Fruit fly (Drosophila melanogaster) whole organism, embryonic: Measurements from ENCODE around the gene Pop2.

Experiments
- ATbp ChIP-seq: fragments of 200-800 bp; sonication (Bioruptor generic); optimal IDR thresholded peaks from 2 replicates; lab custom pipeline; 2017; ENCODE audit warnings: missing biosample characterization, mild to moderate bottlenecking, missing genetic modification characterization, missing genetic modification reagents
- Ada2b ChIP-seq: fragments of 200-800 bp; sonication (Bioruptor generic); IDR thresholded peaks from 2 replicates; pipeline ENCODE4 v1.3.6; 2022; ENCODE audit warnings: missing biosample characterization, missing genetic modification characterization
- Aef1 ChIP-seq: fragments of 200-800 bp; sonication (Bioruptor generic); IDR thresholded peaks from 3 replicates; pipeline ENCODE4 v1.3.6; 2022; ENCODE audit warnings: missing biosample characterization, missing genetic modification characterization
- BtbVII ChIP-seq: fragments of 200-800 bp; sonication (Bioruptor generic); optimal IDR thresholded peaks from 3 replicates; lab custom pipeline; 2017; ENCODE audit warnings: missing biosample characterization, mild to moderate bottlenecking, missing genetic modification characterization
- CG1024 ChIP-seq: fragments of 200-800 bp; sonication (Bioruptor generic); IDR thresholded peaks from 2 replicates; pipeline ENCODE4 v1.3.6; 2022; ENCODE audit warnings: missing biosample characterization, missing genetic modification characterization
- CG10267 ChIP-seq: fragments of 200-800 bp; sonication (Bioruptor generic); optimal IDR thresholded peaks from 2 replicates; lab custom pipeline; 2018; ENCODE audit warnings: missing biosample characterization, mild to moderate bottlenecking, missing genetic modification characterization, moderate library complexity
- CG10431 ChIP-seq: fragments of 200-800 bp; sonication (Bioruptor generic); optimal IDR thresholded peaks from 3 replicates; lab custom pipeline; 2018; ENCODE audit warnings: missing biosample characterization, mild to moderate bottlenecking, missing genetic modification characterization
- CG10959 ChIP-seq: fragments of 200-800 bp; sonication (Bioruptor generic); IDR thresholded peaks from 2 replicates; pipeline ENCODE4 v1.3.6; 2022; ENCODE audit warnings: missing biosample characterization, missing genetic modification characterization
- CG11560 ChIP-seq: fragments of 200-800 bp; sonication (Bioruptor generic); IDR thresholded peaks from 3 replicates; pipeline ENCODE4 v1.3.6; 2022; ENCODE audit warnings: missing biosample characterization, missing genetic modification characterization
- CG11696 ChIP-seq: fragments of 200-800 bp; sonication (Bioruptor generic); IDR thresholded peaks from 2 replicates; pipeline ENCODE4 v1.3.6; 2022; ENCODE audit warnings: missing biosample characterization, missing genetic modification characterization
- CG13287 ChIP-seq: fragments of 200-800 bp; sonication (Bioruptor generic); IDR thresholded peaks from 2 replicates; pipeline ENCODE4 v1.3.6; 2022; ENCODE audit warnings: missing biosample characterization, missing genetic modification characterization; ENCODE audit not compliant: partially characterized antibody
- CG13624 ChIP-seq: fragments of 200-800 bp; sonication (Bioruptor generic); optimal IDR thresholded peaks from 2 replicates; lab custom pipeline; 2016; ENCODE audit warnings: missing biosample characterization, missing genetic modification characterization
- CG17829 ChIP-seq: fragments of 200-800 bp; optimal IDR thresholded peaks from 2 replicates; lab custom pipeline; 2019; ENCODE audit warnings: missing biosample characterization, mild to moderate bottlenecking, missing genetic modification characterization, moderate library complexity
- CG2129 ChIP-seq: fragments of 200-800 bp; sonication (Bioruptor generic); IDR thresholded peaks from 2 replicates; pipeline ENCODE4 v1.3.6; 2022; ENCODE audit warnings: missing biosample characterization, missing genetic modification characterization; ENCODE audit not compliant: partially characterized antibody
- CG2712 ChIP-seq: fragments of 200-800 bp; optimal IDR thresholded peaks from 3 replicates; lab custom pipeline; 2019; ENCODE audit warnings: missing biosample characterization, mild to moderate bottlenecking, missing genetic modification characterization, moderate library complexity
- CG30020 ChIP-seq: fragments of 200-800 bp; optimal IDR thresholded peaks from 2 replicates; lab custom pipeline; 2019; ENCODE audit warnings: missing biosample characterization, mild to moderate bottlenecking, missing genetic modification characterization, moderate library complexity
- CG3163 ChIP-seq: fragments of 200-800 bp; sonication (Bioruptor generic); optimal IDR thresholded peaks from 3 replicates; lab custom pipeline; 2016; ENCODE audit warnings: missing biosample characterization, missing genetic modification characterization
- CG5245 ChIP-seq: fragments of 200-800 bp; sonication (Bioruptor generic); optimal IDR thresholded peaks from 3 replicates; lab custom pipeline; 2016; ENCODE audit warnings: missing biosample characterization, missing genetic modification characterization
- CG6175 ChIP-seq: fragments of 200-800 bp; sonication (Bioruptor generic); IDR thresholded peaks from 3 replicates; pipeline ENCODE4 v1.3.6; 2022; ENCODE audit warnings: missing biosample characterization, missing genetic modification characterization
- CG7928 ChIP-seq: fragments of 200-800 bp; sonication (Bioruptor generic); optimal IDR thresholded peaks from 2 replicates; lab custom pipeline; 2017; ENCODE audit warnings: missing biosample characterization, mild to moderate bottlenecking, missing genetic modification characterization
- Gug ChIP-seq: fragments of 200-800 bp; sonication (Bioruptor generic); IDR thresholded peaks from 4 replicates; pipeline ENCODE4 v1.3.6; 2022; ENCODE audit warnings: missing biosample characterization, missing genetic modification characterization
- HHEX ChIP-seq: fragments of 200-800 bp; sonication (Bioruptor generic); optimal IDR thresholded peaks from 3 replicates; lab custom pipeline; 2017; ENCODE audit warnings: missing biosample characterization, mild to moderate bottlenecking, missing genetic modification characterization, missing genetic modification reagents
- HmgD ChIP-seq: fragments of 200-800 bp; sonication (Bioruptor generic); optimal IDR thresholded peaks from 3 replicates; lab custom pipeline; 2016; ENCODE audit warnings: missing biosample characterization, missing genetic modification characterization
- HmgZ ChIP-seq: fragments of 200-800 bp; sonication (Bioruptor generic); optimal IDR thresholded peaks from 2 replicates; lab custom pipeline; 2018; ENCODE audit warnings: missing biosample characterization, mild to moderate bottlenecking, missing genetic modification characterization
- Hr3 ChIP-seq: fragments of 200-800 bp; sonication (Bioruptor generic); optimal IDR thresholded peaks from 3 replicates; lab custom pipeline; 2016; ENCODE audit warnings: missing biosample characterization, missing genetic modification characterization
- Max ChIP-seq: fragments of 200-800 bp; sonication (Bioruptor generic); optimal IDR thresholded peaks from 2 replicates; lab custom pipeline; 2016; ENCODE audit warnings: missing biosample characterization, mild to moderate bottlenecking, missing genetic modification characterization
- Myb ChIP-seq: fragments of 200-800 bp; sonication (Bioruptor generic); optimal IDR thresholded peaks from 2 replicates; lab custom pipeline; 2016; ENCODE audit warnings: missing biosample characterization, missing genetic modification characterization
- Opbp ChIP-seq: fragments of 200-800 bp; sonication (Bioruptor generic); IDR thresholded peaks from 3 replicates; pipeline ENCODE4 v1.3.6; 2022; ENCODE audit warnings: missing biosample characterization, missing genetic modification characterization; ENCODE audit not compliant: partially characterized antibody
- Sox100B ChIP-seq: fragments of 200-800 bp; sonication (Bioruptor generic); optimal IDR thresholded peaks from 3 replicates; lab custom pipeline; 2018; ENCODE audit warnings: missing biosample characterization, mild to moderate bottlenecking, missing genetic modification characterization
- Ssrp ChIP-seq: fragments of 200-800 bp; sonication (Bioruptor generic); optimal IDR thresholded peaks from 2 replicates; lab custom pipeline; 2018; ENCODE audit warnings: missing biosample characterization, mild to moderate bottlenecking, missing genetic modification characterization, moderate library complexity
- bbx ChIP-seq: fragments of 200-800 bp; sonication (Bioruptor generic); IDR thresholded peaks from 2 replicates; pipeline ENCODE4 v1.3.6; 2022; ENCODE audit warnings: missing biosample characterization, missing genetic modification characterization; ENCODE audit not compliant: partially characterized antibody
- bigmax ChIP-seq: fragments of 200-800 bp; sonication (Bioruptor generic); optimal IDR thresholded peaks from 2 replicates; lab custom pipeline; 2018; ENCODE audit warnings: missing biosample characterization, mild to moderate bottlenecking, missing genetic modification characterization
- fu2 ChIP-seq: fragments of 200-800 bp; sonication (Bioruptor generic); optimal IDR thresholded peaks from 2 replicates; lab custom pipeline; 2016; ENCODE audit warnings: missing biosample characterization, missing genetic modification characterization
- gce ChIP-seq: fragments of 200-800 bp; sonication (Bioruptor generic); IDR thresholded peaks from 3 replicates; pipeline ENCODE4 v1.3.6; 2022; ENCODE audit warnings: missing biosample characterization, missing genetic modification characterization
- gem ChIP-seq: fragments of 200-800 bp; sonication (Bioruptor generic); optimal IDR thresholded peaks from 2 replicates; lab custom pipeline; 2019; ENCODE audit warnings: missing biosample characterization, mild to moderate bottlenecking, missing genetic modification characterization, moderate library complexity
- gfzf ChIP-seq: fragments of 200-800 bp; sonication (Bioruptor generic); optimal IDR thresholded peaks from 2 replicates; lab custom pipeline; 2016; ENCODE audit warnings: missing biosample characterization, mild to moderate bottlenecking, missing genetic modification characterization, moderate library complexity
- nmo ChIP-seq: fragments of 200-800 bp; sonication (Bioruptor generic); optimal IDR thresholded peaks from 2 replicates; lab custom pipeline; 2018; ENCODE audit warnings: missing biosample characterization, mild to moderate bottlenecking, missing genetic modification characterization, moderate library complexity
- otp ChIP-seq: fragments of 200-800 bp; sonication (Bioruptor generic); IDR thresholded peaks from 3 replicates; pipeline ENCODE4, ENCODE4 v1.3.6; 2022; ENCODE audit warnings: missing biosample characterization, missing genetic modification characterization
- phol ChIP-seq: fragments of 200-800 bp; sonication (Bioruptor generic); optimal IDR thresholded peaks from 3 replicates; lab custom pipeline; 2018; ENCODE audit warnings: missing biosample characterization, mild to moderate bottlenecking, missing genetic modification characterization, moderate library complexity
- pita ChIP-seq: fragments of 200-800 bp; sonication (Bioruptor generic); optimal IDR thresholded peaks from 2 replicates; lab custom pipeline; 2017; ENCODE audit warnings: missing biosample characterization, mild to moderate bottlenecking, missing genetic modification characterization
- ro ChIP-seq: fragments of 200-800 bp; sonication (Bioruptor generic); IDR thresholded peaks from 2 replicates; pipeline ENCODE4 v1.3.6; 2022; ENCODE audit warnings: missing biosample characterization, missing genetic modification characterization
- sim ChIP-seq: fragments of 200-800 bp; sonication (Bioruptor generic); IDR thresholded peaks from 2 replicates; pipeline ENCODE4 v1.3.6; 2022; ENCODE audit warnings: missing biosample characterization, missing genetic modification characterization
- so ChIP-seq: fragments of 200-800 bp; sonication (Bioruptor generic); IDR thresholded peaks from 3 replicates; pipeline ENCODE4 v1.3.6; 2022; ENCODE audit warnings: missing biosample characterization, missing genetic modification characterization
- sr ChIP-seq: fragments of 200-800 bp; sonication (Bioruptor generic); IDR thresholded peaks from 3 replicates; pipeline ENCODE4 v1.3.6; 2022; ENCODE audit warnings: missing biosample characterization, missing genetic modification characterization
- toy ChIP-seq: fragments of 200-800 bp; sonication (Bioruptor generic); IDR thresholded peaks from 2 replicates; pipeline ENCODE4 v1.3.6; 2022; ENCODE audit warnings: missing biosample characterization, missing genetic modification characterization
- trem ChIP-seq: fragments of 200-800 bp; optimal IDR thresholded peaks from 3 replicates; lab custom pipeline; 2019; ENCODE audit warnings: missing biosample characterization, mild to moderate bottlenecking, missing genetic modification characterization, moderate library complexity
- tx ChIP-seq: fragments of 200-800 bp; sonication (Bioruptor generic); optimal IDR thresholded peaks from 2 replicates; lab custom pipeline; 2016; ENCODE audit warnings: missing biosample characterization, missing genetic modification characterization
- unpg ChIP-seq: fragments of 200-800 bp; sonication (Bioruptor generic); optimal IDR thresholded peaks from 3 replicates; lab custom pipeline; 2018; ENCODE audit warnings: missing biosample characterization, mild to moderate bottlenecking, missing genetic modification characterization, moderate library complexity
- usp ChIP-seq: fragments of >200 bp; optimal IDR thresholded peaks from 2 replicates; lab custom pipeline; 2017; ENCODE audit warnings: missing biosample characterization, missing genetic modification characterization
- vvl ChIP-seq: fragments of 200-800 bp; sonication (Bioruptor generic); IDR thresholded peaks from 2 replicates; pipeline ENCODE4 v1.3.6; 2022; ENCODE audit warnings: missing biosample characterization, missing genetic modification characterization
- zen ChIP-seq: fragments of 200-800 bp; sonication (Bioruptor generic); optimal IDR thresholded peaks from 3 replicates; lab custom pipeline; 2018; ENCODE audit warnings: missing biosample characterization, mild to moderate bottlenecking, missing genetic modification characterization, moderate library complexity
- zf30C ChIP-seq: fragments of 200-800 bp; sonication (Bioruptor generic); optimal IDR thresholded peaks from 3 replicates; lab custom pipeline; 2018; ENCODE audit warnings: missing biosample characterization, mild to moderate bottlenecking, missing genetic modification characterization

Gene Pop2

dm6 chr3L:11992960-11993359 lies 9.8 kb downstream of the Pop2 start, which contains the start of gene viaf (continued):
- TF ChIP-seq Max (GFP tag; lab: Kevin White, UChicago), result peak; percentile 52
- TF ChIP-seq CG17829 (tag; lab: Kevin White, UChicago), result peak; percentile 81
- peak; percentile 65 for TF ChIP-seq CG30020 (tag; lab: Kevin White, UChicago)
- peak; percentile 69 for TF ChIP-seq phol (tag; lab: Kevin White, UChicago)
- no peak for TF ChIP-seq bigmax (GFP tag; lab: Kevin White, UChicago)
- no peak for TF ChIP-seq unpg (GFP tag; lab: Kevin White, UChicago)
- TF ChIP-seq Sox100B, result no peak
- TF ChIP-seq vvl (GFP tag; lab: Robert Waterston, UW), result peak; percentile 77
- TF ChIP-seq Myb, result peak; percentile 17
- TF ChIP-seq CG11696 (GFP tag; lab: Robert Waterston, UW), result no peak
- no peak for TF ChIP-seq usp (GFP tag; lab: Kevin White, UChicago)
- TF ChIP-seq CG5245 (GFP tag; lab: Kevin White, UChicago), result peak; percentile 24
- no peak for TF ChIP-seq sim (GFP tag; lab: Robert Waterston, UW)
- no peak for TF ChIP-seq HHEX (GFP tag; lab: Kevin White, UChicago)
- no peak for TF ChIP-seq otp
- peak; percentile 8 for TF ChIP-seq gfzf
- TF ChIP-seq Opbp (GFP tag; lab: Robert Waterston, UW), result peak; percentile 97
- peak; percentile 32; the same call in 1 of the 3 replicates for TF ChIP-seq Aef1 (GFP tag; lab: Robert Waterston, UW)
- peak; percentile 30 for TF ChIP-seq zen (tag; lab: Kevin White, UChicago)
- TF ChIP-seq trem (tag; lab: Kevin White, UChicago), result peak; percentile 67
- TF ChIP-seq HmgD (GFP tag; lab: Kevin White, UChicago), result no peak
- TF ChIP-seq BtbVII (GFP tag; lab: Kevin White, UChicago), result no peak
- TF ChIP-seq zf30C (GFP tag; lab: Kevin White, UChicago), result no peak
- TF ChIP-seq Gug (GFP tag; lab: Robert Waterston, UW), result peak; percentile 72; the same call in 3 of the 4 replicates
- no peak for TF ChIP-seq toy (GFP tag; lab: Robert Waterston, UW)
- no peak for TF ChIP-seq pita (GFP tag; lab: Kevin White, UChicago)
- no peak for TF ChIP-seq gce
- TF ChIP-seq sr, result no peak
- TF ChIP-seq CG10959 (GFP tag; lab: Robert Waterston, UW), result no peak
- TF ChIP-seq CG10431 (GFP tag; lab: Kevin White, UChicago), result no peak
- no peak for TF ChIP-seq CG6175 (GFP tag; lab: Robert Waterston, UW)
- TF ChIP-seq CG13287 (GFP tag; lab: Robert Waterston, UW), result peak; percentile 95
- no peak for TF ChIP-seq tx (GFP tag; lab: Kevin White, UChicago)
- TF ChIP-seq CG11560, result no peak
- no peak for TF ChIP-seq fu2 (GFP tag; lab: Kevin White, UChicago)
- TF ChIP-seq nmo (GFP tag; lab: Kevin White, UChicago), result peak; percentile 73
- peak; percentile 64 for TF ChIP-seq Hr3 (GFP tag; lab: Kevin White, UChicago)
- peak; percentile 70 for TF ChIP-seq CG10267 (tag; lab: Kevin White, UChicago)
- peak; percentile 95 for TF ChIP-seq CG7928 (GFP tag; lab: Kevin White, UChicago)
- no peak for TF ChIP-seq CG1024 (GFP tag; lab: Robert Waterston, UW)
- peak; percentile 45 for TF ChIP-seq Ssrp (tag; lab: Kevin White, UChicago)
- TF ChIP-seq Ada2b (GFP tag; lab: Robert Waterston, UW), result no peak
- no peak for TF ChIP-seq so (GFP tag; lab: Robert Waterston, UW)
- no peak for TF ChIP-seq ATbp (GFP tag; lab: Kevin White, UChicago)
- TF ChIP-seq CG13624 (GFP tag; lab: Kevin White, UChicago), result no peak
- no peak for TF ChIP-seq ro (GFP tag; lab: Robert Waterston, UW)
- TF ChIP-seq CG2712 (tag; lab: Kevin White, UChicago), result peak; percentile 79
- TF ChIP-seq gem (tag; lab: Kevin White, UChicago), result no peak
- peak; percentile 78 for TF ChIP-seq CG2129 (GFP tag; lab: Robert Waterston, UW)
- TF ChIP-seq CG3163, result no peak
- TF ChIP-seq bbx (GFP tag; lab: Robert Waterston, UW), result peak; percentile 96
- peak; percentile 70 for TF ChIP-seq HmgZ (tag; lab: Kevin White, UChicago)
